Fruit fly (Drosophila melanogaster) whole organism, prepupa: ENCODE results near the gene CG9673.

Experiments
- Blimp-1 ChIP-seq: fragments of 200-800 bp; sonication (Bioruptor generic); optimal IDR thresholded peaks from 3 replicates; lab custom pipeline; 2017; ENCODE audit warnings: missing biosample characterization, missing genetic modification characterization, mild to moderate bottlenecking, moderate library complexity, missing genetic modification reagents
- CG15336 ChIP-seq: fragments of 200-800 bp; sonication (Bioruptor generic); IDR thresholded peaks from 2 replicates; pipeline ENCODE4 v1.3.6; 2022; ENCODE audit warnings: missing biosample characterization, missing genetic modification characterization
- CG1621 ChIP-seq: fragments of 200-800 bp; sonication (Bioruptor generic); optimal IDR thresholded peaks from 3 replicates; lab custom pipeline; 2018; ENCODE audit warnings: missing biosample characterization, mild to moderate bottlenecking, missing genetic modification characterization
- CG16779 ChIP-seq: fragments of 200-800 bp; sonication (Bioruptor generic); optimal IDR thresholded peaks from 3 replicates; lab custom pipeline; 2017; ENCODE audit warnings: missing biosample characterization, mild to moderate bottlenecking, missing genetic modification characterization
- CG6808 ChIP-seq: fragments of 200-800 bp; sonication (Bioruptor generic); optimal IDR thresholded peaks from 3 replicates; lab custom pipeline; 2017; ENCODE audit warnings: missing biosample characterization, missing genetic modification characterization, mild to moderate bottlenecking, moderate library complexity, missing genetic modification reagents
- CG6854 ChIP-seq: fragments of 200-800 bp; sonication (Bioruptor generic); optimal IDR thresholded peaks from 2 replicates; lab custom pipeline; 2017; ENCODE audit warnings: missing biosample characterization, mild to moderate bottlenecking, missing genetic modification characterization
- CG8119 ChIP-seq: fragments of 200-800 bp; sonication (Bioruptor generic); IDR thresholded peaks from 3 replicates; pipeline ENCODE4 v1.3.6; 2022; ENCODE audit warnings: missing biosample characterization, missing genetic modification characterization
- CG8319 ChIP-seq: fragments of 200-800 bp; sonication (Bioruptor generic); optimal IDR thresholded peaks from 3 replicates; lab custom pipeline; 2016; ENCODE audit warnings: missing biosample characterization, missing genetic modification characterization
- CG9139 ChIP-seq: fragments of 200-800 bp; sonication (Bioruptor generic); optimal IDR thresholded peaks from 3 replicates; lab custom pipeline; 2017; ENCODE audit warnings: missing biosample characterization, mild to moderate bottlenecking, missing genetic modification characterization
- Eip75B ChIP-seq: fragments of 200-800 bp; sonication (Bioruptor generic); optimal IDR thresholded peaks from 3 replicates; lab custom pipeline; 2016; ENCODE audit warnings: missing biosample characterization, missing genetic modification characterization
- Eip78C ChIP-seq: fragments of 200-800 bp; sonication (Bioruptor generic); peaks from one replicate; lab custom pipeline; 2016; ENCODE audit warnings: missing biosample characterization, missing genetic modification characterization
- Ets21C ChIP-seq: fragments of 200-800 bp; sonication (Bioruptor generic); optimal IDR thresholded peaks from 3 replicates; lab custom pipeline; 2016; ENCODE audit warnings: missing biosample characterization, missing genetic modification characterization
- Ets96B ChIP-seq: fragments of 200-800 bp; optimal IDR thresholded peaks from 2 replicates; lab custom pipeline; 2019; ENCODE audit warnings: missing biosample characterization, mild to moderate bottlenecking, missing genetic modification characterization, moderate library complexity
- Hr38 ChIP-seq: sonication (Bioruptor generic); optimal IDR thresholded peaks from 2 replicates; lab custom pipeline; 2016; ENCODE audit warnings: missing biosample characterization, missing genetic modification characterization
- Met ChIP-seq: fragments of 200-800 bp; sonication (Bioruptor generic); optimal IDR thresholded peaks from 3 replicates; lab custom pipeline; 2016; ENCODE audit warnings: missing biosample characterization, missing genetic modification characterization
- Smox ChIP-seq: fragments of 200-800 bp; sonication (Bioruptor generic); optimal IDR thresholded peaks from 3 replicates; lab custom pipeline; 2016; ENCODE audit warnings: missing biosample characterization, missing genetic modification characterization
- Sox14 ChIP-seq: fragments of 200-800 bp; sonication (Bioruptor generic); optimal IDR thresholded peaks from 3 replicates; lab custom pipeline; 2016; ENCODE audit warnings: missing biosample characterization, missing genetic modification characterization
- dac ChIP-seq: fragments of 200-800 bp; sonication (Bioruptor generic); optimal IDR thresholded peaks from 2 replicates; lab custom pipeline; 2017; ENCODE audit warnings: missing biosample characterization, mild to moderate bottlenecking, missing genetic modification characterization
- dsx ChIP-seq: fragments of 200-800 bp; optimal IDR thresholded peaks from 3 replicates; lab custom pipeline; 2019; ENCODE audit warnings: missing biosample characterization, mild to moderate bottlenecking, missing genetic modification characterization, moderate library complexity; ENCODE audit not compliant: poor library complexity, severe bottlenecking
- eg ChIP-seq: fragments of 200-800 bp; sonication (Bioruptor generic); IDR thresholded peaks from 3 replicates; pipeline ENCODE4 v1.3.6; 2022; ENCODE audit warnings: missing biosample characterization, missing genetic modification characterization
- esn ChIP-seq: fragments of 200-800 bp; sonication (Bioruptor generic); optimal IDR thresholded peaks from 2 replicates; lab custom pipeline; 2016; ENCODE audit warnings: missing biosample characterization, mild to moderate bottlenecking, missing genetic modification characterization, moderate library complexity
- fd59A ChIP-seq: fragments of 200-800 bp; sonication (Bioruptor generic); optimal IDR thresholded peaks from 2 replicates; lab custom pipeline; 2017; ENCODE audit warnings: missing biosample characterization, mild to moderate bottlenecking, missing genetic modification characterization, missing genetic modification reagents
- fd85E ChIP-seq: fragments of 200-800 bp; sonication (Bioruptor generic); optimal IDR thresholded peaks from 3 replicates; lab custom pipeline; 2016; ENCODE audit warnings: missing biosample characterization, missing genetic modification characterization
- fkh ChIP-seq: fragments of 200-800 bp; sonication (Bioruptor generic); optimal IDR thresholded peaks from 3 replicates; lab custom pipeline; 2017; ENCODE audit warnings: missing biosample characterization, mild to moderate bottlenecking, missing genetic modification characterization, moderate library complexity
- salr ChIP-seq, 2 experiments: fragments of 200-800 bp; sonication (Bioruptor generic); optimal IDR thresholded peaks; 3 replicates each; lab custom pipeline; 2016 to 2018; ENCODE audit warnings: missing biosample characterization in 2 of 2, missing genetic modification characterization in 2 of 2, mild to moderate bottlenecking in 1 of 2
- spab ChIP-seq: fragments of 200-800 bp; sonication (Bioruptor generic); optimal IDR thresholded peaks from 2 replicates; lab custom pipeline; 2017; ENCODE audit warnings: missing biosample characterization, mild to moderate bottlenecking, missing genetic modification characterization, missing genetic modification reagents
- ss ChIP-seq, 2 experiments: fragments of 200-800 bp; sonication (Bioruptor generic); optimal IDR thresholded peaks; 2 replicates in 1 of 2; 3 replicates in 1 of 2; lab custom pipeline; 2017 to 2018; ENCODE audit warnings: mild to moderate bottlenecking in 2 of 2, missing biosample characterization in 2 of 2, missing genetic modification characterization in 2 of 2, moderate library complexity in 1 of 2
- svp ChIP-seq: fragments of 200-800 bp; sonication (Bioruptor generic); peaks from one replicate; lab custom pipeline; 2016; ENCODE audit warnings: missing biosample characterization, missing genetic modification characterization
- vri ChIP-seq: fragments of 200-800 bp; sonication (Bioruptor generic); optimal IDR thresholded peaks from 3 replicates; lab custom pipeline; 2016; ENCODE audit warnings: missing biosample characterization, mild to moderate bottlenecking, missing genetic modification characterization

The CG9673 gene

dm6 chrX:16670262-16670661, 33.4 kb downstream of the CG9673 start (continued):
- TF ChIP-seq CG1621 (tag; lab: Kevin White, UChicago) (no peak), CG6854 (GFP tag; lab: Kevin White, UChicago) (no peak), fd85E (GFP tag; lab: Kevin White, UChicago) (no peak), Ets21C (GFP tag; lab: Kevin White, UChicago) (no peak), eg (GFP tag; lab: Robert Waterston, UW) (no peak), Hr38 (no peak), salr (GFP tag; optimal IDR thresholded peaks at IDR 0.05; lab: Kevin White, UChicago) (peak in 1 of 2 experiments; percentile 9)

- no peak for TF ChIP-seq fkh (GFP tag; lab: Kevin White, UChicago)
- TF ChIP-seq spab (GFP tag; lab: Kevin White, UChicago) = no peak
- no peak for TF ChIP-seq Blimp-1 (GFP tag; lab: Kevin White, UChicago)
- TF ChIP-seq Met (GFP tag; lab: Kevin White, UChicago) = peak; percentile 4
- TF ChIP-seq dsx = no peak
- no peak for TF ChIP-seq CG8119 (GFP tag; lab: Robert Waterston, UW)
- TF ChIP-seq CG8319 (GFP tag; lab: Kevin White, UChicago) = no peak
- no peak for TF ChIP-seq Eip75B (GFP tag; lab: Kevin White, UChicago)
- TF ChIP-seq CG1621 (tag; lab: Kevin White, UChicago) = no peak
- no peak for TF ChIP-seq CG15336 (GFP tag; lab: Robert Waterston, UW)
- TF ChIP-seq Eip78C = peak; percentile 51
Observed at dm6 chrX:16669849-16670248, 33.8 kb downstream of the CG9673 start.

- TF ChIP-seq fd59A (GFP tag; lab: Kevin White, UChicago) (no peak), CG9139 (GFP tag; lab: Kevin White, UChicago) (no peak), Smox (GFP tag; lab: Kevin White, UChicago) (peak; percentile 16), CG6854 (GFP tag; lab: Kevin White, UChicago) (no peak), fkh (GFP tag; lab: Kevin White, UChicago) (peak; percentile 7), Ets96B (peak; percentile 5), svp (GFP tag; lab: Kevin White, UChicago) (peak; percentile 70), CG6808 (peak; percentile 16), spab (GFP tag; lab: Kevin White, UChicago) (no peak), ss (GFP tag; optimal IDR thresholded peaks at IDR 0.05; lab: Kevin White, UChicago) (peak in 1 of 2 experiments; percentile 11), Met (GFP tag; lab: Kevin White, UChicago) (no peak), Eip78C (peak; percentile 72), dac (GFP tag; lab: Kevin White, UChicago) (no peak)
Observed at dm6 chrX:16664405-16665064, 39.1 kb downstream of the CG9673 start, which contains the start of gene CG15865. Gene CG15865 (minus strand): TSS chrX:16664455.

- peak; percentile 17 for TF ChIP-seq fkh (GFP tag; lab: Kevin White, UChicago)
- peak; percentile 13 for TF ChIP-seq Eip78C
- TF ChIP-seq esn (GFP tag; lab: Kevin White, UChicago) = no peak
Observed at dm6 chrX:16660632-16661031, 43.1 kb downstream of the CG9673 start.

- TF ChIP-seq CG6854 (GFP tag; lab: Kevin White, UChicago) (peak; percentile 6), CG8319 (GFP tag; lab: Kevin White, UChicago) (no peak), Eip78C (peak; percentile 62), CG15336 (GFP tag; lab: Robert Waterston, UW) (peak; percentile 28; the same call in 1 of the 2 replicates), dsx (peak; percentile 20), svp (GFP tag; lab: Kevin White, UChicago) (peak; percentile 76), vri (GFP tag; lab: Kevin White, UChicago) (no peak), fkh (GFP tag; lab: Kevin White, UChicago) (peak; percentile 96), Sox14 (GFP tag; lab: Kevin White, UChicago) (no peak), CG16779 (tag; lab: Kevin White, UChicago) (peak; percentile 47)
Observed at dm6 chrX:16655724-16656235, 47.9 kb downstream of the CG9673 start.
